Worm (Caenorhabditis elegans) whole organism, young adult: Measurements from ENCODE around the gene nsy-7.

Experiments
- B0035.1 ChIP-seq: sonication (generic microtip); optimal IDR thresholded peaks from 2 replicates; lab custom pipeline; 2016; ENCODE audit warnings: missing genetic modification characterization, mild to moderate bottlenecking, missing compliant biosample characterization, missing genotype, missing genetic modification reagents
- B0261.1 ChIP-seq: sonication (generic microtip); optimal IDR thresholded peaks from 2 replicates; lab custom pipeline; 2016; ENCODE audit warnings: mild to moderate bottlenecking, missing genetic modification characterization, moderate library complexity, missing compliant biosample characterization
- F10E7.11 ChIP-seq: sonication (generic microtip); optimal IDR thresholded peaks from 2 replicates; lab custom pipeline; 2017; ENCODE audit warnings: mild to moderate bottlenecking, missing genetic modification characterization, moderate library complexity, missing compliant biosample characterization
- F22D6.2 ChIP-seq: sonication (generic microtip); optimal IDR thresholded peaks from 2 replicates; lab custom pipeline; 2016; ENCODE audit warnings: mild to moderate bottlenecking, missing genetic modification characterization, missing compliant biosample characterization
- F49E8.2 ChIP-seq: sonication (generic microtip); optimal IDR thresholded peaks from 3 replicates; lab custom pipeline; 2017; ENCODE audit warnings: missing genetic modification characterization, mild to moderate bottlenecking, missing compliant biosample characterization, antibody characterized with exemption, moderate library complexity; ENCODE audit not compliant: insufficient read depth
- K11D2.4 ChIP-seq: fragments of 200-800 bp; sonication (Bioruptor generic); IDR thresholded peaks from 2 replicates; pipeline ENCODE4 v1.3.6; 2022; ENCODE audit warnings: missing genetic modification reagents, missing genetic modification characterization, missing compliant biosample characterization
- T07F8.4 ChIP-seq: sonication (generic microtip); optimal IDR thresholded peaks from 2 replicates; lab custom pipeline; 2016; ENCODE audit warnings: mild to moderate bottlenecking, missing genetic modification characterization, moderate library complexity, missing compliant biosample characterization
- Y53F4B.3 ChIP-seq: fragments of 200-800 bp; sonication (Bioruptor generic); IDR thresholded peaks from 2 replicates; pipeline ENCODE4 v1.3.6; 2022; ENCODE audit warnings: missing genetic modification reagents, missing genetic modification characterization, missing compliant biosample characterization
- Y95B8A.8 ChIP-seq: fragments of 200-800 bp; sonication (Bioruptor generic); IDR thresholded peaks from 2 replicates; pipeline ENCODE4 v1.3.6; 2022; ENCODE audit warnings: missing genetic modification reagents, missing genetic modification characterization, missing compliant biosample characterization
- ama-1 ChIP-seq, 3 experiments: fragments of 150-350 bp in 1 of 3; sonication (generic microtip) in 2 of 3; optimal IDR thresholded peaks; 2 replicates each; lab custom pipeline; 2014 to 2018; ENCODE audit warnings: missing biosample characterization in 2 of 3, missing genetic modification characterization in 2 of 3, missing genetic modification reagents in 2 of 3
- aptf-3 ChIP-seq: fragments of 200-800 bp; sonication (Bioruptor generic); IDR thresholded peaks from 2 replicates; pipeline ENCODE4 v1.3.6; 2022; ENCODE audit warnings: missing genetic modification characterization, missing compliant biosample characterization
- attf-6 ChIP-seq: fragments of 200-800 bp; sonication (Bioruptor generic); IDR thresholded peaks from 2 replicates; pipeline ENCODE4 v1.3.6; 2022; ENCODE audit warnings: missing genetic modification reagents, missing genetic modification characterization, missing compliant biosample characterization
- ceh-40 ChIP-seq: fragments of 200-800 bp; sonication (Bioruptor generic); IDR thresholded peaks from 2 replicates; pipeline ENCODE4 v1.3.6; 2022; ENCODE audit warnings: missing genetic modification characterization, missing compliant biosample characterization
- die-1 ChIP-seq: sonication (generic microtip); optimal IDR thresholded peaks from 2 replicates; lab custom pipeline; 2016; ENCODE audit warnings: missing genotype, mild to moderate bottlenecking, missing genetic modification characterization, missing compliant biosample characterization
- efl-1 ChIP-seq: fragments of 150-350 bp; optimal IDR thresholded peaks from 2 replicates; lab custom pipeline; 2014; ENCODE audit warnings: missing biosample characterization, missing genetic modification reagents, missing genetic modification characterization
- egl-18 ChIP-seq: fragments of 200-800 bp; sonication (Bioruptor generic); IDR thresholded peaks from 2 replicates; pipeline ENCODE4 v1.3.6; 2022; ENCODE audit warnings: missing genetic modification reagents, missing genetic modification characterization, missing compliant biosample characterization
- egl-44 ChIP-seq: fragments of 200-800 bp; sonication (Bioruptor generic); IDR thresholded peaks from 2 replicates; pipeline ENCODE4 v1.3.6; 2022; ENCODE audit warnings: missing genetic modification reagents, missing genetic modification characterization, missing compliant biosample characterization
- ets-4 ChIP-seq: fragments of 200-800 bp; sonication (Bioruptor generic); optimal IDR thresholded peaks from 2 replicates; lab custom pipeline; 2018; ENCODE audit warnings: mild to moderate bottlenecking, missing genetic modification characterization, missing compliant biosample characterization
- fkh-3 ChIP-seq: sonication (generic microtip); optimal IDR thresholded peaks from 2 replicates; lab custom pipeline; 2016; ENCODE audit warnings: mild to moderate bottlenecking, missing genetic modification characterization, missing compliant biosample characterization
- him-1 ChIP-seq: sonication (generic microtip); optimal IDR thresholded peaks from 2 replicates; lab custom pipeline; 2016; ENCODE audit warnings: missing genotype, missing genetic modification reagents, missing genetic modification characterization, missing compliant biosample characterization
- hsf-1 ChIP-seq: fragments of 200-800 bp; sonication (Bioruptor generic); IDR thresholded peaks from 2 replicates; pipeline ENCODE4 v1.3.6; 2022; ENCODE audit warnings: missing genetic modification reagents, missing genetic modification characterization, missing compliant biosample characterization
- lir-1 ChIP-seq: fragments of 200-800 bp; sonication (Bioruptor generic); conservative IDR thresholded peaks from 2 replicates; pipeline ENCODE4 v1.3.6; 2022; ENCODE audit warnings: missing genetic modification reagents, missing genetic modification characterization, missing compliant biosample characterization
- lsl-1 ChIP-seq: fragments of 200-800 bp; sonication (Bioruptor generic); optimal IDR thresholded peaks from 2 replicates; lab custom pipeline; 2018; ENCODE audit warnings: mild to moderate bottlenecking, missing genetic modification characterization, moderate library complexity, missing compliant biosample characterization
- lsy-27 ChIP-seq: sonication (generic microtip); optimal IDR thresholded peaks from 2 replicates; lab custom pipeline; 2017; ENCODE audit warnings: missing genetic modification characterization, mild to moderate bottlenecking, missing compliant biosample characterization, antibody characterized with exemption, missing genotype, borderline replicate concordance; ENCODE audit not compliant: insufficient read depth
- madf-10 ChIP-seq: sonication (generic microtip); optimal IDR thresholded peaks from 2 replicates; lab custom pipeline; 2016; ENCODE audit warnings: mild to moderate bottlenecking, missing genetic modification characterization, missing compliant biosample characterization
- madf-3 ChIP-seq: fragments of 200-800 bp; sonication (Bioruptor generic); IDR thresholded peaks from 2 replicates; pipeline ENCODE4 v1.3.6; 2022; ENCODE audit warnings: missing genetic modification reagents, missing genetic modification characterization, missing compliant biosample characterization
- mel-28 ChIP-seq: sonication (generic microtip); optimal IDR thresholded peaks from 2 replicates; lab custom pipeline; 2016; ENCODE audit warnings: borderline replicate concordance, mild to moderate bottlenecking, missing genetic modification characterization, missing compliant biosample characterization
- mxl-1 ChIP-seq: sonication (generic microtip); optimal IDR thresholded peaks from 2 replicates; lab custom pipeline; 2016; ENCODE audit warnings: missing genetic modification characterization, missing compliant biosample characterization
- nhr-179 ChIP-seq: sonication (generic microtip); optimal IDR thresholded peaks from 2 replicates; lab custom pipeline; 2016; ENCODE audit warnings: mild to moderate bottlenecking, missing genetic modification characterization, missing compliant biosample characterization
- nhr-27 ChIP-seq: fragments of 200-800 bp; sonication (Bioruptor generic); optimal IDR thresholded peaks from 2 replicates; lab custom pipeline; 2018; ENCODE audit warnings: mild to moderate bottlenecking, missing genetic modification characterization, moderate library complexity, missing compliant biosample characterization
- repo-1 ChIP-seq: sonication (generic microtip); optimal IDR thresholded peaks from 2 replicates; lab custom pipeline; 2017; ENCODE audit warnings: mild to moderate bottlenecking, missing genetic modification characterization, missing compliant biosample characterization
- rpc-1 ChIP-seq, 2 experiments: fragments of 150-350 bp in 1 of 2; sonication (generic microtip) in 1 of 2; optimal IDR thresholded peaks; 2 replicates each; lab custom pipeline; 2014 to 2018; ENCODE audit warnings: missing biosample characterization in 1 of 2, missing genetic modification characterization in 1 of 2, missing genetic modification reagents in 1 of 2, missing genotype in 1 of 2
- snpc-1.3 ChIP-seq: sonication (generic microtip); optimal IDR thresholded peaks from 2 replicates; lab custom pipeline; 2017; ENCODE audit warnings: missing genetic modification characterization, mild to moderate bottlenecking, missing compliant biosample characterization, antibody characterized with exemption, moderate library complexity, missing genotype, missing genetic modification reagents; ENCODE audit not compliant: insufficient read depth
- sptf-2 ChIP-seq: fragments of 200-800 bp; sonication (Bioruptor generic); optimal IDR thresholded peaks from 2 replicates; lab custom pipeline; 2018; ENCODE audit warnings: mild to moderate bottlenecking, missing genetic modification characterization, missing compliant biosample characterization
- zim-3 ChIP-seq: sonication (generic microtip); optimal IDR thresholded peaks from 2 replicates; lab custom pipeline; 2017; ENCODE audit warnings: mild to moderate bottlenecking, missing genetic modification characterization, moderate library complexity, missing compliant biosample characterization
- ztf-26 ChIP-seq: sonication (generic microtip); optimal IDR thresholded peaks from 2 replicates; lab custom pipeline; 2017; ENCODE audit warnings: missing genetic modification characterization, missing compliant biosample characterization
- ztf-3 ChIP-seq: fragments of 200-800 bp; sonication (Bioruptor generic); optimal IDR thresholded peaks from 2 replicates; lab custom pipeline; 2018; ENCODE audit warnings: mild to moderate bottlenecking, missing genetic modification characterization, missing compliant biosample characterization

nsy-7 gene

DNA sequence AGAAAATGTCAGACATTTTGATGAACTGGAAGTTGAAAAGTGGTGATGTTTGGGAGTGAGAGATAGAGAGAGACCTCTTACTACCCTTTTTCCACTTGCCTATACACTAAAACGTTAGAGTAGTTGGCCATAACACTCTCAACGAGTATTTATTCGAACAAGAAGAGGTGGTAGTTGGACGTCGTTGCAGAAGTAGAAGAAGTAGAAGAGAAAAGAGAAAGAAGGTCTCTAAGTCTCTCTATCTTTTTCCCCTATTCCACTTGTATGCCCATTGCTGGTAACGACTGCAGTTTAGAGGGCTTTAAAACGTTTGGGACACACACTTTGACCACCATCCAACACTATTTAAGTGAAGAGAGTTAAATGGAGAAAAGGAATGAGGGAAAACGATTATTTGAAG, 5.1 kb upstream of the nsy-7 start:
- TF ChIP-seq B0035.1 (tag; lab: Kevin White, UChicago) (no peak), fkh-3 (tag; lab: Kevin White, UChicago) (no peak), mxl-1 (tag; lab: Kevin White, UChicago) (no peak), hsf-1 (GFP tag; lab: Robert Waterston, UW) (no peak), F22D6.2 (tag; lab: Kevin White, UChicago) (no peak), K11D2.4 (GFP tag; lab: Robert Waterston, UW) (no peak), ama-1 (optimal IDR thresholded peaks at IDR 0.05; lab: Kevin White, UChicago) (no peak), ama-1 (GFP tag; optimal IDR thresholded peaks at IDR 0.05; lab: Kevin White, UChicago) (no peak), T07F8.4 (no peak), him-1 (tag; lab: Kevin White, UChicago) (no peak), ztf-26 (tag; lab: Kevin White, UChicago) (no peak), B0261.1 (tag; lab: Kevin White, UChicago) (no peak)

ce11 chrIV:8080782-8081181, 5.7 kb downstream of the nsy-7 start:
- no peak for TF ChIP-seq fkh-3 (tag; lab: Kevin White, UChicago)
- TF ChIP-seq ets-4 (GFP tag; lab: Kevin White, UChicago), result no peak
- TF ChIP-seq lir-1 (GFP tag; lab: Robert Waterston, UW), result no peak
- TF ChIP-seq ztf-3, result no peak
- TF ChIP-seq aptf-3 (GFP tag; lab: Robert Waterston, UW), result no peak
- no peak for TF ChIP-seq lsy-27
- TF ChIP-seq zim-3 (tag; lab: Kevin White, UChicago), result no peak

- no peak for TF ChIP-seq nhr-179 (tag; lab: Kevin White, UChicago)
- no peak for TF ChIP-seq repo-1 (tag; lab: Kevin White, UChicago)
- TF ChIP-seq rpc-1 (optimal IDR thresholded peaks at IDR 0.05; lab: Kevin White, UChicago), result no peak
- no peak for TF ChIP-seq rpc-1 (tag; optimal IDR thresholded peaks at IDR 0.05; lab: Kevin White, UChicago)
- TF ChIP-seq F10E7.11 (tag; lab: Kevin White, UChicago), result no peak
- no peak for TF ChIP-seq F49E8.2 (tag; lab: Kevin White, UChicago)
- TF ChIP-seq Y95B8A.8 (GFP tag; lab: Robert Waterston, UW), result no peak
- no peak for TF ChIP-seq Y53F4B.3
- TF ChIP-seq snpc-1.3, result no peak
- TF ChIP-seq mel-28 (tag; lab: Kevin White, UChicago), result no peak
- TF ChIP-seq attf-6 (GFP tag; lab: Robert Waterston, UW), result no peak
- TF ChIP-seq K11D2.4 (GFP tag; lab: Robert Waterston, UW), result no peak
- no peak for TF ChIP-seq B0261.1 (tag; lab: Kevin White, UChicago)
- no peak for TF ChIP-seq efl-1
- no peak for TF ChIP-seq madf-10 (tag; lab: Kevin White, UChicago)
- TF ChIP-seq ceh-40 (GFP tag; lab: Robert Waterston, UW), result no peak
- TF ChIP-seq sptf-2, result no peak
- TF ChIP-seq, all 124 proteins: peak for 0
Observed at ce11 chrIV:8080166-8080565, 6.3 kb downstream of the nsy-7 start.

DNA sequence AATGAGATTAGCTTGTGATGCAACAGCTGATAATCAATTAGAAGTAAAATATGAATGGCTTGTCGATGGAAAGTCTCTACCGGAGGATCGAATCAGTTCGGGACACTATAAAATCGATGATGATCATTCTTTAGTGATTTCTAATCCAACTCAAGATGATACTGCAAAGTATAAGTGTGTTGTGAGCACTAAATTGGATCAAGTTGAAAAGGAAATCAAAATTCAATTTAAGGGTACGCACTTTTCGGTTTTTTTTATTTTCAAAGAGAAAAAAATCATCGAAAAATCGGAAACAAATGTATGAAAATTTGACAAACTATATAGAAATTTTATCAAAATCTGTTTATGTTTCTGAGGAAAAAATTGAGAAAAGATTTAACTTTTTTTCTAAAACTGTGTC, 9.9 kb downstream of the nsy-7 start:
- TF ChIP-seq die-1 (tag; lab: Kevin White, UChicago) (no peak), lsl-1 (GFP tag; lab: Kevin White, UChicago) (no peak), madf-3 (GFP tag; lab: Robert Waterston, UW) (no peak), egl-18 (no peak), egl-44 (GFP tag; lab: Robert Waterston, UW) (no peak), B0261.1 (tag; lab: Kevin White, UChicago) (no peak), him-1 (tag; lab: Kevin White, UChicago) (no peak), nhr-27 (tag; lab: Kevin White, UChicago) (no peak)
